Worm (Caenorhabditis elegans) whole organism, midembryonic: Measurements from ENCODE around the gene H40L08.2.

Experiments used
- T22C8.4 ChIP-seq: fragments of 200-800 bp; sonication (Bioruptor generic); IDR thresholded peaks from 2 replicates; pipeline ENCODE4 v1.3.6; 2022; ENCODE audit warnings: missing genetic modification characterization, missing compliant biosample characterization
- cog-1 ChIP-seq: sonication (generic microtip); optimal IDR thresholded peaks from 2 replicates; lab custom pipeline; 2016; ENCODE audit warnings: missing genetic modification characterization, missing compliant biosample characterization
- flt-1 ChIP-seq: fragments of 200-800 bp; sonication (Bioruptor generic); IDR thresholded peaks from 2 replicates; pipeline ENCODE4 v1.3.6; 2022; ENCODE audit warnings: missing genetic modification characterization, missing compliant biosample characterization
- med-1 ChIP-seq: sonication (generic microtip); optimal IDR thresholded peaks from 2 replicates; lab custom pipeline; 2017; ENCODE audit warnings: missing genetic modification characterization, mild to moderate bottlenecking, missing compliant biosample characterization, antibody characterized with exemption, missing genetic modification reagents; ENCODE audit not compliant: insufficient read depth
- ref-1 ChIP-seq: fragments of 200-800 bp; sonication (Bioruptor generic); conservative IDR thresholded peaks from 2 replicates; pipeline ENCODE4 v1.3.6; 2022; ENCODE audit warnings: missing genetic modification reagents, missing genetic modification characterization, missing compliant biosample characterization
- ztf-23 ChIP-seq: fragments of 200-800 bp; sonication (Bioruptor generic); IDR thresholded peaks from 2 replicates; pipeline ENCODE4 v1.3.6; 2022; ENCODE audit warnings: missing genetic modification reagents, missing genetic modification characterization, missing compliant biosample characterization

- 0 out of 2 replicates have a peak, but pooled peaks have one; percentile 12 for TF ChIP-seq flt-1 (GFP tag; lab: Robert Waterston, UW)
- no peak for TF ChIP-seq med-1 (GFP tag; lab: Kevin White, UChicago)
- no peak for TF ChIP-seq ref-1 (GFP tag; lab: Robert Waterston, UW)
- TF ChIP-seq T22C8.4 (GFP tag; lab: Robert Waterston, UW) = no peak
- TF ChIP-seq ztf-23 = 0 out of 2 replicates have a peak, but pooled peaks have one; percentile 26
- peak; percentile 3 for TF ChIP-seq cog-1 (tag; lab: Kevin White, UChicago)
These were observed 22.9 kb upstream of the H40L08.2 start, which contains the start of gene dhhc-1 for ce11 chrX:15100369-15100963.
